Fruit fly (Drosophila melanogaster): ENCODE results near the gene MED31.

MED31 gene

DNA sequence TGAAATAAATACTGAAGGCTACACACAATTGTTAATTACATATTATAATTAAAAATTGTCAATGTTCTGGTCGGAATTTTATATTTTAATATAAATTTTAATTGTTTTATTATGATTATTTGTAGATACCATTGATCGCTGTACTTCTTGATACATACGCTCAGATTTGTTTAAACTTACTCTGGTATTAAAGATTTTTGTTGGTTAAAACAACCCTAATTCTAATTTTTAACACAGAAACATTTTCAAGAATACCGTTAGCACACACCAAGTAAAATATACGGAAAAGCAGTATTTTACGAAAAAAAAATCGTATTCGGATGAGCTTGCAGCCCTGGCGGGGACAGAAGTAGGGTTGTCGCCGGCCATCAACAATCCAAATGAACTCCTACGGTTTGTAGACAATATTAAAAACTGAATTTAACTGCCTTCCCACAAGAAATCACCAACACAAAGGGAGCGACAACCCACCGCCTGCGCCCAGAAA, at the start of gene MED31, which contains the start of the genes CG9775 and slx1:
Gene MED31 (plus strand): TSS at position 348 of the 487 bp plus-strand sequence.
Gene CG9775 (minus strand): TSS at position 223 of the 487 bp plus-strand sequence.
Gene slx1 (plus strand): TSS at position 348 of the 487 bp plus-strand sequence.
- TF ChIP-seq CG10959 (GFP tag; IDR thresholded peaks at IDR 0.05) (no peak), cas (GFP tag; IDR thresholded peaks at IDR 0.05) (peak; percentile 51), CG2129 (GFP tag; IDR thresholded peaks at IDR 0.05; ENCODE audit: partially characterized antibody) (no peak), Ets97D (GFP tag; optimal IDR thresholded peaks at IDR 0.05) (no peak), Opbp (GFP tag; IDR thresholded peaks at IDR 0.05; ENCODE audit: partially characterized antibody) (no peak), jumu (GFP tag; optimal IDR thresholded peaks at IDR 0.05) (peak; percentile 48), Awh (GFP tag; IDR thresholded peaks at IDR 0.05) (0 out of 2 replicates have a peak, but pooled peaks have one; percentile 41), CG8388 (GFP tag; optimal IDR thresholded peaks at IDR 0.05) (peak; percentile 71), Bgb (GFP tag; IDR thresholded peaks at IDR 0.05; ENCODE audit: partially characterized antibody) (peak; percentile 21; the same call in 1 of the 2 replicates), tap (tag; optimal IDR thresholded peaks at IDR 0.05) (peak; percentile 55), her (GFP tag; optimal IDR thresholded peaks at IDR 0.05) (no peak), Nf-YA (GFP tag; IDR thresholded peaks at IDR 0.05) (0 out of 2 replicates have a peak, but pooled peaks have one; percentile 40), kah (GFP tag; optimal IDR thresholded peaks at IDR 0.05) (no peak), ac (GFP tag; optimal IDR thresholded peaks at IDR 0.05) (no peak), CG10462 (GFP tag; optimal IDR thresholded peaks at IDR 0.05) (peak; percentile 51), CG14860 (GFP tag; IDR thresholded peaks at IDR 0.05; ENCODE audit: partially characterized antibody) (no peak), CG8765 (GFP tag; IDR thresholded peaks at IDR 0.05) (0 out of 2 replicates have a peak, but pooled peaks have one; percentile 58), CG42726 (GFP tag; IDR thresholded peaks at IDR 0.05; ENCODE audit: partially characterized antibody) (no peak), exex (tag; optimal IDR thresholded peaks at IDR 0.05) (peak; percentile 27), MESR4 (GFP tag; optimal IDR thresholded peaks at IDR 0.05) (peak; percentile 31), CG4328 (GFP tag; optimal IDR thresholded peaks at IDR 0.05) (peak; percentile 65), CG8359 (GFP tag; optimal IDR thresholded peaks at IDR 0.05; ENCODE audit: borderline replicate concordance) (peak; percentile 5), CG9817 (tag; optimal IDR thresholded peaks at IDR 0.05) (peak; percentile 87), Dip2 (GFP tag; IDR thresholded peaks at IDR 0.05) (no peak), Abd-B (GFP tag; optimal IDR thresholded peaks at IDR 0.05) (peak; percentile 85), CG2889 (GFP tag; IDR thresholded peaks at IDR 0.05) (no peak), al (GFP tag; IDR thresholded peaks at IDR 0.05) (peak; percentile 72), dmrt99B (tag; optimal IDR thresholded peaks at IDR 0.05) (peak; percentile 75), Antp (GFP tag; optimal IDR thresholded peaks at IDR 0.05) (peak; percentile 34), CG15696 (tag; optimal IDR thresholded peaks at IDR 0.05) (peak; percentile 70), esg (GFP tag; conservative IDR thresholded peaks at IDR 0.05) (peak; percentile 78), Sox100B (GFP tag; optimal IDR thresholded peaks at IDR 0.05) (peak; percentile 74), kni (GFP tag; optimal IDR thresholded peaks at IDR 0.05) (no peak), Fer2 (tag; optimal IDR thresholded peaks at IDR 0.05) (peak; percentile 63), CG9727 (GFP tag; optimal IDR thresholded peaks at IDR 0.05) (peak; percentile 77), ase (GFP tag; IDR thresholded peaks at IDR 0.05) (peak; percentile 67; the same call in 2 of the 3 replicates), cg (GFP tag; optimal IDR thresholded peaks at IDR 0.05) (no peak), Hand (GFP tag; optimal IDR thresholded peaks at IDR 0.05) (no peak), CG7928 (GFP tag; optimal IDR thresholded peaks at IDR 0.05) (peak; percentile 95), dan (GFP tag; IDR thresholded peaks at IDR 0.05) (no peak), nerfin-2 (GFP tag; IDR thresholded peaks at IDR 0.05; ENCODE audit: partially characterized antibody) (no peak), Ssrp (tag; optimal IDR thresholded peaks at IDR 0.05) (peak; percentile 80), CG33557 (GFP tag; optimal IDR thresholded peaks at IDR 0.05) (peak; percentile 52), org-1 (GFP tag; optimal IDR thresholded peaks at IDR 0.05) (peak; percentile 26), CG17328 (GFP tag; IDR thresholded peaks at IDR 0.05) (peak; percentile 49; the same call in 1 of the 2 replicates), CG17359 (tag; optimal IDR thresholded peaks at IDR 0.05) (peak; percentile 80), tin (GFP tag; optimal IDR thresholded peaks at IDR 0.05) (peak; percentile 78), abd-A (tag; optimal IDR thresholded peaks at IDR 0.05) (no peak), tx (GFP tag; optimal IDR thresholded peaks at IDR 0.05) (peak; percentile 8)
